Worm (Caenorhabditis elegans): ENCODE results near the gene srh-295.

The srh-295 gene

ce11 chrV:15379817-15380216, 49.4 kb downstream of the srh-295 start, which contains the start of gene srh-251:
TSS of gene srh-251 (minus strand) at chrV:15379917.
- no peak for TF ChIP-seq ztf-11 (tag; optimal IDR thresholded peaks at IDR 0.05)
- TF ChIP-seq nhr-76 (tag; optimal IDR thresholded peaks at IDR 0.05): no peak
- TF ChIP-seq elt-1 (tag; optimal IDR thresholded peaks at IDR 0.05; ENCODE audit: borderline replicate concordance, insufficient read depth): no peak
- TF ChIP-seq pha-4 (tag; optimal IDR thresholded peaks at IDR 0.05): no peak
- no peak for TF ChIP-seq unc-62 (GFP tag; optimal IDR thresholded peaks at IDR 0.05)
- no peak for TF ChIP-seq lin-32 (GFP tag; optimal IDR thresholded peaks at IDR 0.05)
- no peak for TF ChIP-seq ceh-39 (tag; optimal IDR thresholded peaks at IDR 0.05)
- no peak for TF ChIP-seq ces-1 (GFP tag; optimal IDR thresholded peaks at IDR 0.05)
- TF ChIP-seq M03D4.4 (tag; optimal IDR thresholded peaks at IDR 0.05): no peak
- no peak for TF ChIP-seq elt-3 (tag; optimal IDR thresholded peaks at IDR 0.05)
- no peak for TF ChIP-seq snpc-4 (tag; optimal IDR thresholded peaks at IDR 0.05)
- TF ChIP-seq hlh-1 (tag; optimal IDR thresholded peaks at IDR 0.05): no peak
- TF ChIP-seq mep-1 (tag; optimal IDR thresholded peaks at IDR 0.05): no peak
- no peak for TF ChIP-seq nhr-237 (tag; optimal IDR thresholded peaks at IDR 0.05)

- no peak for TF ChIP-seq tbx-8 (GFP tag; optimal IDR thresholded peaks at IDR 0.05)
- no peak for TF ChIP-seq mep-1 (tag; optimal IDR thresholded peaks at IDR 0.05)
- no peak for TF ChIP-seq hlh-1 (tag; optimal IDR thresholded peaks at IDR 0.05)
- TF ChIP-seq ztf-11 (tag; optimal IDR thresholded peaks at IDR 0.05): no peak
- TF ChIP-seq snpc-4 (tag; optimal IDR thresholded peaks at IDR 0.05): no peak
- TF ChIP-seq ham-2 (GFP tag; optimal IDR thresholded peaks at IDR 0.05): no peak
- TF ChIP-seq unc-62 (GFP tag; optimal IDR thresholded peaks at IDR 0.05): no peak
- TF ChIP-seq M03D4.4 (tag; optimal IDR thresholded peaks at IDR 0.05): no peak
- TF ChIP-seq mab-5 (tag; optimal IDR thresholded peaks at IDR 0.05): no peak
- TF ChIP-seq mls-2 (tag; optimal IDR thresholded peaks at IDR 0.05): no peak
- no peak for TF ChIP-seq ceh-83 (GFP tag; optimal IDR thresholded peaks at IDR 0.05)
- no peak for TF ChIP-seq ceh-43 (GFP tag; optimal IDR thresholded peaks at IDR 0.05)
- no peak for TF ChIP-seq unc-120 (tag; optimal IDR thresholded peaks at IDR 0.05; ENCODE audit: poor library complexity, severe bottlenecking)
- TF ChIP-seq elt-1 (tag; optimal IDR thresholded peaks at IDR 0.05; ENCODE audit: borderline replicate concordance, insufficient read depth): no peak
- TF ChIP-seq pha-4 (tag; optimal IDR thresholded peaks at IDR 0.05): no peak
Measured at ce11 chrV:15380857-15381256, 50.4 kb downstream of the srh-295 start, which contains the start of gene dhs-23. TSS of gene dhs-23 (plus strand) at chrV:15381219.

All from whole organism, mixed stage, embryonic.